Fruit fly (Drosophila melanogaster): Measurements from ENCODE around the gene gcm2.

The gcm2 gene

DNA sequence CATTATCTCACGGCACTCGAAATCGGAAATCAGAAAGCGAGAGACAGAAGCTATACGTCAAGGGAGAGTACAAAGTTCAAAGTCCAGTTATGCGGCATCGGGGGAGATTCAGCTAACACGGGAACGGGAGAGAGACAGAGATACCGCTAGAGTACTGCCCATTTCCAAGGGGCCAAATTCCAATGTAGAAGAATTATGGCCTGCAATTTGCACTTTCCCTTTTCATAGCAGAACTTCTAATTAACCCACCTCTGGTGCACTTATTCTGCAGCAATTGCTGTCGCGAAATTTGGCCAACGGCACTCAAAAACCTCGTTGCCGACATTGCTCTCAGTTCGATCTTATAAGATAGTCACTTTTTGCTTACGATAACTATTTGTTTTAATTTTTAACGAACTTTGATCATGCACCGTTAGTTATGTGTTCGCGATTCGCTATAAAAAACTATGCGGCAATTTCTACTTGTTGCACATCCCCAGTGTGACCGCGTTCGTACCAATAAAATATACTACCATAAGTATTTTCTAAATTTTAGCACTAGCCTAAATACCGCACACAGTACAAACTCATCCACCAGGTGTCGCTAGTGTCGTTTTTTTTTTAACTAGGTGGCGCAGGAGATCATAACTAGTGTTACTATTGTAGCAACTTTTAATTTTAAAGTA is 32.0 kb upstream of the gcm2 start, which contains the start of gene Mtpalpha (continued):
- TF ChIP-seq salr (GFP tag; optimal IDR thresholded peaks at IDR 0.05) (peak; percentile 81 to 89), CG31627 (GFP tag; optimal IDR thresholded peaks at IDR 0.05) (peak; percentile 51), CG7368 (GFP tag; optimal IDR thresholded peaks at IDR 0.05) (peak; percentile 89), acj6 (GFP tag; optimal IDR thresholded peaks at IDR 0.05) (no peak), Sox102F (GFP tag; optimal IDR thresholded peaks at IDR 0.05) (peak; percentile 78), CG16779 (tag; optimal IDR thresholded peaks at IDR 0.05) (peak; percentile 99), ss (GFP tag; optimal IDR thresholded peaks at IDR 0.05) (peak; percentile 99 to 100), topi (GFP tag; optimal IDR thresholded peaks at IDR 0.05) (peak; percentile 72), Smox (GFP tag; optimal IDR thresholded peaks at IDR 0.05) (peak; percentile 47), Gug (GFP tag; IDR thresholded peaks at IDR 0.05) (peak; percentile 66), net (GFP tag; optimal IDR thresholded peaks at IDR 0.05) (peak; percentile 97), fkh (GFP tag; optimal IDR thresholded peaks at IDR 0.05) (no peak), spab (GFP tag; optimal IDR thresholded peaks at IDR 0.05) (peak; percentile 96), fd59A (GFP tag; optimal IDR thresholded peaks at IDR 0.05) (peak; percentile 9), CG11294 (GFP tag; IDR thresholded peaks at IDR 0.05) (peak; percentile 40; the same call in 1 of the 2 replicates), CG10669 (GFP tag; optimal IDR thresholded peaks at IDR 0.05) (peak; percentile 89), Sox15 (GFP tag; optimal IDR thresholded peaks at IDR 0.05) (no peak), dsx (GFP tag; optimal IDR thresholded peaks at IDR 0.05; ENCODE audit: poor library complexity, severe bottlenecking) (peak; percentile 67), CG11902 (GFP tag; optimal IDR thresholded peaks at IDR 0.05) (no peak), Eip75B (GFP tag; optimal IDR thresholded peaks at IDR 0.05) (peak; percentile 57), svp (GFP tag) (peak; percentile 79), Ets21C (GFP tag; optimal IDR thresholded peaks at IDR 0.05) (no peak), CG4318 (GFP tag; optimal IDR thresholded peaks at IDR 0.05) (peak; percentile 40), CG6163 (GFP tag; IDR thresholded peaks at IDR 0.05) (peak; percentile 84), CG6854 (GFP tag; optimal IDR thresholded peaks at IDR 0.05) (peak; percentile 99), CG6808 (GFP tag; optimal IDR thresholded peaks at IDR 0.05) (peak; percentile 99), OdsH (GFP tag; optimal IDR thresholded peaks at IDR 0.05) (peak; percentile 58), CG8119 (GFP tag; IDR thresholded peaks at IDR 0.05) (peak; percentile 92), Sox14 (GFP tag; optimal IDR thresholded peaks at IDR 0.05) (peak; percentile 69)

DNA sequence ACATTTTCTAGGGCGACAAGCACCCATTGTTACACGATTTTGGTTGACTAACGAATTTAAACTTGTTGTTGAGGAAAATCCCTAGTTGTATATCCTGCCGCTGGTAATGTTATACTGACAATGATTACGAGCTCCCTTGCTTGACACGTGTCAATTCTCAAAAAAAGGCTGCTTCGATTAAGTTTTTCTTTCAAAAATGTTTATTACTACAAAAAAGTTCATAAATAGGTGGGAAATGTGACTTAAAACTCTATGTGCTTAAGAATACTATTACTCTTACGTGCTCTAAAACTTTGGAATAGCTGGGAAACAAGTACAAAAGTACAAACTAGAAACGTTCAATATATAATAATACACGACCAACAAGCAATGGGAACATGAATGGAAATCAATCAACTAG is 28.8 kb upstream of the gcm2 start, which contains the start of gene CG31709:
Gene CG31709 (minus strand): TSS at position 101 of the 400 bp plus-strand sequence.
- no peak for TF ChIP-seq Hr4 (GFP tag; optimal IDR thresholded peaks at IDR 0.05)
- no peak for TF ChIP-seq vri (GFP tag; optimal IDR thresholded peaks at IDR 0.05)
- TF ChIP-seq Gug (GFP tag; IDR thresholded peaks at IDR 0.05): no peak
- TF ChIP-seq Eip75B (GFP tag; optimal IDR thresholded peaks at IDR 0.05): no peak
- no peak for TF ChIP-seq CG6792 (GFP tag; optimal IDR thresholded peaks at IDR 0.05)
- TF ChIP-seq Sox15 (GFP tag; optimal IDR thresholded peaks at IDR 0.05): no peak
- no peak for TF ChIP-seq CG6808 (GFP tag; optimal IDR thresholded peaks at IDR 0.05)
- no peak for TF ChIP-seq CG16779 (tag; optimal IDR thresholded peaks at IDR 0.05)
- TF ChIP-seq achi (GFP tag; optimal IDR thresholded peaks at IDR 0.05): no peak
- no peak for TF ChIP-seq CG6276 (GFP tag; optimal IDR thresholded peaks at IDR 0.05)
- no peak for TF ChIP-seq pdm3 (GFP tag; optimal IDR thresholded peaks at IDR 0.05)
- TF ChIP-seq Met (GFP tag; optimal IDR thresholded peaks at IDR 0.05): no peak
- TF ChIP-seq Ets21C (GFP tag; optimal IDR thresholded peaks at IDR 0.05): no peak
- TF ChIP-seq dsx (GFP tag; optimal IDR thresholded peaks at IDR 0.05; ENCODE audit: poor library complexity, severe bottlenecking): no peak
- no peak for TF ChIP-seq Ets96B (tag; optimal IDR thresholded peaks at IDR 0.05)
- no peak for TF ChIP-seq spab (GFP tag; optimal IDR thresholded peaks at IDR 0.05)
- TF ChIP-seq fkh (GFP tag; optimal IDR thresholded peaks at IDR 0.05): no peak
- TF ChIP-seq CG10631 (GFP tag; optimal IDR thresholded peaks at IDR 0.05): no peak
- no peak for TF ChIP-seq CG1621 (tag; optimal IDR thresholded peaks at IDR 0.05)
- TF ChIP-seq Lpt (GFP tag; optimal IDR thresholded peaks at IDR 0.05): no peak

Data from whole organism, prepupa.